Fruit fly (Drosophila melanogaster): ENCODE data around the gene GILT2.

The GILT2 gene

DNA sequence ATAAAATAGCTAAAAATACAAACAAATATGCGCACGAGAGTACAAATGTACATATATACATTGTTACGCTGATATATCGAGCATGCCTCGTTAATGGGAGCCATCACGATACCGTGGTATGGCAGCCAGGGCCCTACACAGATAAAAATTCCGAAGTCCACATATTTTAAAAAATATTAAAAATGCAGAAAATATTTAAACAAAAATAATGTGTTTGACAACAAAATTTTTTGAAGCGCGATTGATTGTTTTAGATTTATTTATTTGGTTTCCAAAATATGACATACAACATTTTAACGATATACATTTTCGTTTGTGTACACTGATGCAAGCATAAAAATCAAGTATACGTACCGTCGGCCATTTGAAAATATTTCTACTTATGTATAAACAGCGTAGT lies 48.0 kb downstream of the GILT2 start (continued):
- TF ChIP-seq trem (tag; optimal IDR thresholded peaks at IDR 0.05) (peak; percentile 1), CG2889 (GFP tag; IDR thresholded peaks at IDR 0.05) (peak; percentile 78; the same call in 1 of the 3 replicates), knrl (GFP tag; IDR thresholded peaks at IDR 0.05; ENCODE audit: partially characterized antibody) (no peak), HLH4C (GFP tag; IDR thresholded peaks at IDR 0.05; ENCODE audit: partially characterized antibody) (no peak), CG34376 (GFP tag; optimal IDR thresholded peaks at IDR 0.05) (no peak), CG3726 (GFP tag; IDR thresholded peaks at IDR 0.05) (no peak), tap (tag; optimal IDR thresholded peaks at IDR 0.05) (peak; percentile 63), dmrt11E (tag; optimal IDR thresholded peaks at IDR 0.05) (peak; percentile 5), CoRest (tag; optimal IDR thresholded peaks at IDR 0.05) (peak; percentile 81), sim (GFP tag; IDR thresholded peaks at IDR 0.05) (no peak), z (GFP tag; IDR thresholded peaks at IDR 0.05) (no peak), jing (GFP tag; optimal IDR thresholded peaks at IDR 0.05) (peak; percentile 22), D19B (GFP tag; optimal IDR thresholded peaks at IDR 0.05) (peak; percentile 76), CG10147 (GFP tag; optimal IDR thresholded peaks at IDR 0.05) (peak; percentile 86), CG12219 (GFP tag; optimal IDR thresholded peaks at IDR 0.05) (peak; percentile 57), CkIIα-i1 (GFP tag; IDR thresholded peaks at IDR 0.05) (no peak), CG11696 (GFP tag; IDR thresholded peaks at IDR 0.05) (peak; percentile 59), tio (GFP tag; optimal IDR thresholded peaks at IDR 0.05) (peak; percentile 61), CG13894 (tag; optimal IDR thresholded peaks at IDR 0.05) (peak; percentile 87), aop (GFP tag; IDR thresholded peaks at IDR 0.05) (no peak), sna (GFP tag; IDR thresholded peaks at IDR 0.05; ENCODE audit: partially characterized antibody) (no peak), CG12391 (tag; optimal IDR thresholded peaks at IDR 0.05) (peak; percentile 83), Mad (GFP tag; optimal IDR thresholded peaks at IDR 0.05) (peak; percentile 49), dpn (GFP tag; optimal IDR thresholded peaks at IDR 0.05) (peak; percentile 65 to 73), Atf-2 (GFP tag; optimal IDR thresholded peaks at IDR 0.05) (peak; percentile 29), dysf (GFP tag; IDR thresholded peaks at IDR 0.05) (peak; percentile 87), ara (GFP tag; IDR thresholded peaks at IDR 0.05) (0 out of 2 replicates have a peak, but pooled peaks have one; percentile 35), CHES-1-like (GFP tag; optimal IDR thresholded peaks at IDR 0.05) (peak; percentile 58), CG15601 (tag; optimal IDR thresholded peaks at IDR 0.05) (no peak), CG2129 (GFP tag; IDR thresholded peaks at IDR 0.05; ENCODE audit: partially characterized antibody) (no peak), nerfin-2 (GFP tag; IDR thresholded peaks at IDR 0.05; ENCODE audit: partially characterized antibody) (no peak), Bdp1 (GFP tag; optimal IDR thresholded peaks at IDR 0.05) (peak; percentile 52), bowl (GFP tag; IDR thresholded peaks at IDR 0.05) (0 out of 2 replicates have a peak, but pooled peaks have one; percentile 35), lbe (GFP tag; optimal IDR thresholded peaks at IDR 0.05) (peak; percentile 52), Hey (tag; optimal IDR thresholded peaks at IDR 0.05) (no peak), CG1233 (GFP tag; optimal IDR thresholded peaks at IDR 0.05) (peak; percentile 70), CG11504 (tag; optimal IDR thresholded peaks at IDR 0.05) (peak; percentile 83), CG16863 (GFP tag; optimal IDR thresholded peaks at IDR 0.05) (peak; percentile 50), Lhr (GFP tag; optimal IDR thresholded peaks at IDR 0.05) (no peak), CG8290 (GFP tag; optimal IDR thresholded peaks at IDR 0.05) (peak; percentile 21), CG8290 (tag; optimal IDR thresholded peaks at IDR 0.05) (peak in 1 of 2 experiments; percentile 24), CG10979 (tag; optimal IDR thresholded peaks at IDR 0.05) (peak; percentile 56), CG18764 (GFP tag; optimal IDR thresholded peaks at IDR 0.05) (peak; percentile 64), CG8924 (tag; optimal IDR thresholded peaks at IDR 0.05) (peak; percentile 85), CG8281 (tag; optimal IDR thresholded peaks at IDR 0.05) (peak; percentile 10), CG18619 (GFP tag; optimal IDR thresholded peaks at IDR 0.05) (peak; percentile 76), phol (tag; optimal IDR thresholded peaks at IDR 0.05) (peak; percentile 69), ap (GFP tag; IDR thresholded peaks at IDR 0.05) (peak; percentile 46), p53 (GFP tag; optimal IDR thresholded peaks at IDR 0.05) (no peak), bcd (GFP tag; optimal IDR thresholded peaks at IDR 0.05) (peak; percentile 82), sqz (GFP tag; optimal IDR thresholded peaks at IDR 0.05) (peak; percentile 33)
